Worm (Caenorhabditis elegans) whole organism, mixed stage, embryonic: ENCODE data around the gene rap-2.

Source experiments
- M03D4.4 ChIP-seq: sonication (generic microtip); optimal IDR thresholded peaks from 2 replicates; lab custom pipeline; 2017; ENCODE audit warnings: mild to moderate bottlenecking, missing genetic modification characterization, missing compliant biosample characterization
- ceh-83 ChIP-seq: fragments of 200-800 bp; sonication (Bioruptor generic); optimal IDR thresholded peaks from 2 replicates; lab custom pipeline; 2018; ENCODE audit warnings: mild to moderate bottlenecking, missing genetic modification characterization, missing compliant biosample characterization
- ces-1 ChIP-seq: fragments of 150-350 bp; optimal IDR thresholded peaks from 2 replicates; lab custom pipeline; 2014; ENCODE audit warnings: missing biosample characterization, missing genetic modification reagents, missing genetic modification characterization
- drap-1 ChIP-seq: fragments of 200-800 bp; sonication (Bioruptor generic); optimal IDR thresholded peaks from 3 replicates; lab custom pipeline; 2018; ENCODE audit warnings: mild to moderate bottlenecking, missing genetic modification characterization, missing compliant biosample characterization
- elt-3 ChIP-seq: fragments of 150-350 bp; optimal IDR thresholded peaks from 2 replicates; lab custom pipeline; 2014; ENCODE audit warnings: missing biosample characterization, missing genetic modification characterization
- lin-13 ChIP-seq: fragments of 150-350 bp; optimal IDR thresholded peaks from 2 replicates; lab custom pipeline; 2014; ENCODE audit warnings: missing biosample characterization, missing genetic modification characterization
- mep-1 ChIP-seq: fragments of 150-350 bp; optimal IDR thresholded peaks from 2 replicates; lab custom pipeline; 2017; ENCODE audit warnings: missing biosample characterization, missing genetic modification reagents, missing genetic modification characterization, inconsistent platforms
- mls-2 ChIP-seq: sonication (generic microtip); optimal IDR thresholded peaks from 2 replicates; lab custom pipeline; 2016; ENCODE audit warnings: mild to moderate bottlenecking, missing genetic modification characterization, moderate library complexity, missing compliant biosample characterization
- nhr-12 ChIP-seq: fragments of 150-350 bp; optimal IDR thresholded peaks from 2 replicates; lab custom pipeline; 2014; ENCODE audit warnings: missing biosample characterization, missing genetic modification characterization
- nhr-237 ChIP-seq: fragments of 150-350 bp; optimal IDR thresholded peaks from 2 replicates; lab custom pipeline; 2014; ENCODE audit warnings: missing biosample characterization, missing genetic modification characterization
- nhr-28 ChIP-seq: fragments of 150-350 bp; optimal IDR thresholded peaks from 2 replicates; lab custom pipeline; 2014; ENCODE audit warnings: missing biosample characterization, missing genetic modification characterization
- pha-4 ChIP-seq: fragments of 150-350 bp; optimal IDR thresholded peaks from 2 replicates; lab custom pipeline; 2018; ENCODE audit warnings: missing biosample characterization, missing genetic modification reagents, missing genetic modification characterization
- snpc-4 ChIP-seq: fragments of 150-350 bp; optimal IDR thresholded peaks from 2 replicates; lab custom pipeline; 2014; ENCODE audit warnings: missing biosample characterization, missing genetic modification characterization
- unc-62 ChIP-seq: fragments of 150-350 bp; optimal IDR thresholded peaks from 2 replicates; lab custom pipeline; 2014; ENCODE audit warnings: missing biosample characterization, missing genetic modification reagents, missing genetic modification characterization

- TF ChIP-seq ceh-83 (GFP tag; lab: Kevin White, UChicago) (no peak), unc-62 (GFP tag; lab: Kevin White, UChicago) (no peak), elt-3 (no peak), M03D4.4 (tag; lab: Kevin White, UChicago) (no peak), nhr-12 (no peak), snpc-4 (no peak), lin-13 (tag; lab: Kevin White, UChicago) (no peak), nhr-237 (tag; lab: Kevin White, UChicago) (no peak), nhr-28 (tag; lab: Kevin White, UChicago) (no peak), drap-1 (GFP tag; lab: Kevin White, UChicago) (peak; percentile 61), mep-1 (tag; lab: Kevin White, UChicago) (peak; percentile 28), mls-2 (tag; lab: Kevin White, UChicago) (no peak), ces-1 (no peak), pha-4 (tag; lab: Kevin White, UChicago) (no peak)
Observed at ce11 chrV:15028896-15029519, 34.9 kb downstream of the rap-2 start, which contains the start of gene F14H8.8.
